Worm (Caenorhabditis elegans): ENCODE measurements around the gene Y58A7A.1.

Y58A7A.1 gene

DNA sequence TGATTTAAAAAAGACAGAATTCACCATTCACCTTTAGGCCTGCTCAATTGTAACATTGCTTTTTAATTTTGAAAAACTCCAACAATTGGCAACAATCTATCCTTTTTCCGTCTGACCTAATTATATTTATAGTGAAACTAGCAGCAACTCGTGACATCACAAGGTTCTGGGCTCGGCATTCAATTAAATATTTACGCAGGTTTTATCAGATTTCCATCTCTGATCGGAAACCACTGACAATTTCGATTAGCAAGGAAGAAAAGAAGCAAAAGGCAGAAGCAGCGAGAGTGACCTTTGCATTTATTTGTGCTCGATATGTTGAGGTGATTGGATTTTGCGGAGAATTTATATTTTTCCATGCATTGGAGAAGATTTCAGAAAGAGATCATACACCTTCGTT lies 21.0 kb upstream of the Y58A7A.1 start:
- peak; percentile 20 for TF ChIP-seq fkh-10 (GFP tag; optimal IDR thresholded peaks at IDR 0.05)
- peak; percentile 18 for TF ChIP-seq elt-1 (tag; optimal IDR thresholded peaks at IDR 0.05)
- TF ChIP-seq snpc-4 (tag; optimal IDR thresholded peaks at IDR 0.05) = no peak

DNA sequence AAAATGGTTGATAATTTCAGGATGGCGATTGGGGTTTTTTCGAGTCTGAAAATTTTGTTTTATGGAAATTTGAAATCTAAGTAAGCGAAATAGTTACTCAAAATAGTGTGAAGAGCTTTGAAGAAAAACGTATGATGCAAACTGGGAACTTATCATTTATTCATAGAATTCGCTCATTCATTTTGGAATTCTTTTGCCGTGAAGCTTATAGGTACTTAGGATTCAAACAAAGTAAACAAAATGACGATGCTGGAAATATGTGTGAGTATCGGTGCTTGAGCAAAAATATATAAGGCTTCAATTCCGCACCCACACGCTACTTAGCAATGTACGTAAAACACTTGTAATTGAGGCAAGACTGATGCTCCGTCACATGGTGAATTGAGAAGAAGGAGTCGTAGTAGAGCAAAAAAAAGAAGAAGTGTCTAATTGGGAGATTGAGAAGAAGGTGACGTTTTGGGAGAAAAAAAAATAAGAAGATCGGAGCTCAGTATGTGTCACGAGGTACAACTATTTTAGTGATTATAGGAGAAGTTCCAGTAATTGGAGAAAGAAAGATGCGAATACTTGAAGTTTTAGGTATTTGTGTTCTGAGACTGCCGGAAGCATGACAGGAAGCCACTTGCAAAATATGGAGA lies 20.3 kb upstream of the Y58A7A.1 start, which contains the start of gene glb-32:
Gene glb-32, minus strand, starts transcription at position 51 of the 638 bp plus-strand sequence.
- no peak for TF ChIP-seq egl-27 (tag; optimal IDR thresholded peaks at IDR 0.05)
- TF ChIP-seq egl-5 (tag; optimal IDR thresholded peaks at IDR 0.05) = no peak
- TF ChIP-seq skn-1 (tag; optimal IDR thresholded peaks at IDR 0.05) = no peak
- TF ChIP-seq mml-1 (tag; optimal IDR thresholded peaks at IDR 0.05) = no peak
- no peak for TF ChIP-seq lin-15B (tag; optimal IDR thresholded peaks at IDR 0.05)
- TF ChIP-seq pha-4 (tag; optimal IDR thresholded peaks at IDR 0.05) = no peak
- TF ChIP-seq tbx-2 (tag; optimal IDR thresholded peaks at IDR 0.05) = no peak
- TF ChIP-seq unc-39 (tag; optimal IDR thresholded peaks at IDR 0.05) = no peak
- no peak for TF ChIP-seq ceh-28 (tag; optimal IDR thresholded peaks at IDR 0.05)
- no peak for TF ChIP-seq nfya-1 (tag; optimal IDR thresholded peaks at IDR 0.05; ENCODE audit: insufficient read depth)
- no peak for TF ChIP-seq fkh-10 (GFP tag; optimal IDR thresholded peaks at IDR 0.05)

DNA sequence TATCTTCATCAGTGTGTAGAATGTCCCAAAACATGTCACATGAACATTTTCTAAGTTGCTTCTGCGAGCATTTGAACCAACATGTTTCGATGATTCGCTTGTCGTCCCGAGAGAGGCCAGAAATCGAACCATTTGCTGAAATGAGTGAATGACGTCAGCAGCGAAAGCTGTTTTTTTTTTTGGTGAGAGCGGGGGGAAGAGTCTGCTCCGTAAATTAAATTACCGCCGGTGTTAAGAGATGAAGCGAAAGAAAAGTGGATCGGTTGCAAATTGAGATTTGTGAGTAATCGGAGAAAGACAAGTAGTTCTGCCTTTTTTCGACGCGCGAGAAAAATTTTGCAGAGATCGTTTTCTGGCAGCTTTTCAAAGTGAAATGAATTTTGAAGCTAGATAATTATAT lies 19.0 kb upstream of the Y58A7A.1 start:
- TF ChIP-seq nfya-1 (tag; optimal IDR thresholded peaks at IDR 0.05; ENCODE audit: insufficient read depth) (no peak), fkh-2 (tag; optimal IDR thresholded peaks at IDR 0.05) (no peak), eor-1 (tag; optimal IDR thresholded peaks at IDR 0.05) (no peak), lin-39 (tag; optimal IDR thresholded peaks at IDR 0.05) (no peak), egl-5 (tag; optimal IDR thresholded peaks at IDR 0.05) (no peak), fkh-10 (GFP tag; optimal IDR thresholded peaks at IDR 0.05) (no peak), nhr-237 (tag; optimal IDR thresholded peaks at IDR 0.05) (no peak), lsy-12 (tag; optimal IDR thresholded peaks at IDR 0.05) (no peak), pqm-1 (tag; optimal IDR thresholded peaks at IDR 0.05) (no peak), R02D3.7 (tag; optimal IDR thresholded peaks at IDR 0.05) (no peak), ama-1 (optimal IDR thresholded peaks at IDR 0.05) (no peak), lin-15B (tag; optimal IDR thresholded peaks at IDR 0.05) (no peak), nhr-12 (tag; optimal IDR thresholded peaks at IDR 0.05) (no peak), aly-2 (tag; optimal IDR thresholded peaks at IDR 0.05) (no peak)

DNA sequence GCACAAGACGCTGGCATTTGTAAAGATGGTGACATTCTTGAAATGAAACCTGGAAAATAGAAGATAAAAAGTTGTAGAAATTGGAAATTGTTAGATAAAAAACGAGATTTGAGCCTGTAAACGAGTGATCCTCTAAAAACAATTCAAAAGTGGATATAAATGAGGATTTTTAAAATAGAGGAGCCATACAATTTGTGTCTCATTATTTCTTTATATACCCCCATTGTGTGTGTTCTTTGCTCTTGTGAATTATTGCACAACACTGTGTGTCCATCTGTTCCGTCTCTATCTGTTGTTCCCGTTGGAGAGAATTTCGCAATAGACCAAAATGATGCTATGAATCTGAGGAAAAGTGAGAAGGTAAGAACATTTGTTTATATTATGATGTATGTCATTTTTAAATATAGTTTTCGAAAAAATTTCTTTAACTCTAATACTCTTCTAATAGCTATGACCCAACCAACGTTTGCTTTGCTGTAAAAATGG lies 17.6 kb upstream of the Y58A7A.1 start, which contains the start of gene Y58A7A.5:
Gene Y58A7A.5, minus strand, starts transcription at position 51 of the 486 bp plus-strand sequence.
- TF ChIP-seq ceh-28 (tag; optimal IDR thresholded peaks at IDR 0.05) (peak; percentile 3), nhr-67 (tag; optimal IDR thresholded peaks at IDR 0.05) (no peak), nfya-1 (tag; optimal IDR thresholded peaks at IDR 0.05; ENCODE audit: insufficient read depth) (peak; percentile 22), lin-39 (tag; optimal IDR thresholded peaks at IDR 0.05) (peak; percentile 26), pha-4 (tag; optimal IDR thresholded peaks at IDR 0.05) (peak; percentile 28)

DNA sequence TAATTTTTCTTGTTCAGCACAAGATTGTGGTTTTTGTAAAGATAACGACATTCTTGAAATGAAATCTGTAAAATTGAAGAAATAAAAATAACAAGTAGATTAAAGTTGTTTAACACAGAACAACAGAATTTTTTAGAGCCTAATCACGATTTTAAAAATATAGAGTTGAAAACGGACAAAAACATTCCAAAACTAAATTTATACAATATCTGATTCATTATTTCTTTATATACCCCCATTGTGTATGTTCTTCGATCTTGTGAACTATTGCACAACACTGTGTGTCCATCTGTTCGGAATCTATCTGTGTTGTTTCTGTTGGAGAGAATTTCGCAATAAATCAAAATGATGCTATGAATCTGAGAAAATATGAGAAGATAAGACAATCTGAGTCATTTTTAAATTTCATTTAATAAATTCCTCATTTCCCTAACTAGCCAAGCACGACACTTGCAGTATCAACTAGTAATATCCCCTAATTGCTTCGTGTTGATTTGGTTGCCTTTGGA lies 15.7 kb upstream of the Y58A7A.1 start, which contains the start of gene Y58A7A.4:
Gene Y58A7A.4, minus strand, starts transcription at position 51 of the 509 bp plus-strand sequence.
- no peak for TF ChIP-seq ZK546.5 (tag; optimal IDR thresholded peaks at IDR 0.05)
- no peak for TF ChIP-seq nhr-23 (tag; optimal IDR thresholded peaks at IDR 0.05)
- no peak for TF ChIP-seq nhr-11 (tag; optimal IDR thresholded peaks at IDR 0.05)
- no peak for TF ChIP-seq nhr-77 (tag; optimal IDR thresholded peaks at IDR 0.05)
- no peak for TF ChIP-seq pqm-1 (tag; optimal IDR thresholded peaks at IDR 0.05)

DNA sequence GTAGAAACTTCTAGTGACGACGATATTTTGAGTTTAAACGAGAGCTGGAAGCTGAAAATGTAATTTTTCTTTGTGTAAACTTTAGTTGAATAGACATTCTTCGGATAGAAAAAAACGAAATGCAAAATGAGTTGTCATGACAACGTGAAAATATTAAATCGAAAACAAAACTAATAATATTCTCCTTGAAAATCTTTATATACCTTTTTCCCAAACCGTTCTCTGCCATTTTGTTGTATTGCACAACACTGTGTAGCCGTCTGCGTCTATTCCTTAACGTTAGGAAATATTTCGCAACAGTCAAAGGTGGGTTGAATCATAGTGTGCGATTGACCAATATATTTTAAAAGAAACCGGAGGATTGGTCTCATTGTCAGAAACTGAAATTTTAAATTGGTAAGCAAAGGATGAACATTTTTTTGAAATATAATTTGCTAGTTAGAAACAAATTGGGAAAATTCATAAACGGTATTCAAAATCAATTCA lies 11.6 kb upstream of the Y58A7A.1 start, which contains the start of gene Y58A7A.3:
Gene Y58A7A.3, minus strand, starts transcription at position 51 of the 486 bp plus-strand sequence.
- TF ChIP-seq egl-27 (tag; optimal IDR thresholded peaks at IDR 0.05) = no peak
- TF ChIP-seq ceh-16 (tag; optimal IDR thresholded peaks at IDR 0.05) = no peak
- no peak for TF ChIP-seq daf-12 (tag; optimal IDR thresholded peaks at IDR 0.05)
- peak; percentile 5 for TF ChIP-seq nhr-25 (tag; optimal IDR thresholded peaks at IDR 0.05)
- no peak for TF ChIP-seq unc-62 (GFP tag; optimal IDR thresholded peaks at IDR 0.05)
- TF ChIP-seq nhr-23 (tag; optimal IDR thresholded peaks at IDR 0.05) = peak; percentile 72
- TF ChIP-seq nfya-1 (tag; optimal IDR thresholded peaks at IDR 0.05; ENCODE audit: insufficient read depth) = peak; percentile 46
- no peak for TF ChIP-seq fos-1 (tag; optimal IDR thresholded peaks at IDR 0.05)
- TF ChIP-seq pqm-1 (tag; optimal IDR thresholded peaks at IDR 0.05) = peak; percentile 28
- no peak for TF ChIP-seq snpc-4 (tag; optimal IDR thresholded peaks at IDR 0.05)
- TF ChIP-seq skn-1 (tag; optimal IDR thresholded peaks at IDR 0.05) = peak; percentile 28
- TF ChIP-seq egl-5 (tag; optimal IDR thresholded peaks at IDR 0.05) = no peak
- peak; percentile 75 for TF ChIP-seq pha-4 (tag; optimal IDR thresholded peaks at IDR 0.05)
- TF ChIP-seq nhr-77 (tag; optimal IDR thresholded peaks at IDR 0.05) = no peak
- TF ChIP-seq aly-2 (tag; optimal IDR thresholded peaks at IDR 0.05) = no peak
- no peak for TF ChIP-seq ceh-82 (tag; optimal IDR thresholded peaks at IDR 0.05)
- TF ChIP-seq sea-2 (GFP tag; optimal IDR thresholded peaks at IDR 0.05) = no peak
- TF ChIP-seq nhr-76 (tag; optimal IDR thresholded peaks at IDR 0.05) = no peak
- no peak for TF ChIP-seq nhr-11 (tag; optimal IDR thresholded peaks at IDR 0.05)
- no peak for TF ChIP-seq R02D3.7 (tag; optimal IDR thresholded peaks at IDR 0.05)
- no peak for TF ChIP-seq mml-1 (tag; optimal IDR thresholded peaks at IDR 0.05)
- no peak for TF ChIP-seq nhr-67 (tag; optimal IDR thresholded peaks at IDR 0.05)
- TF ChIP-seq lin-39 (tag; optimal IDR thresholded peaks at IDR 0.05) = no peak
- TF ChIP-seq fkh-2 (tag; optimal IDR thresholded peaks at IDR 0.05) = no peak
- TF ChIP-seq nhr-12 (tag; optimal IDR thresholded peaks at IDR 0.05) = no peak
- TF ChIP-seq nhr-43 (tag; optimal IDR thresholded peaks at IDR 0.05; ENCODE audit: poor library complexity, severe bottlenecking) = no peak
- TF ChIP-seq lsy-12 (tag; optimal IDR thresholded peaks at IDR 0.05) = no peak
- no peak for TF ChIP-seq fkh-10 (GFP tag; optimal IDR thresholded peaks at IDR 0.05)
- no peak for TF ChIP-seq unc-39 (tag; optimal IDR thresholded peaks at IDR 0.05)
